Worm (Caenorhabditis elegans) whole organism, young adult: ENCODE data around the gene vab-1.

ENCODE experiments used
- Y95B8A.8 ChIP-seq: fragments of 200-800 bp; sonication (Bioruptor generic); IDR thresholded peaks from 2 replicates; pipeline ENCODE4 v1.3.6; 2022; ENCODE audit warnings: missing genetic modification reagents, missing genetic modification characterization, missing compliant biosample characterization
- athp-1 ChIP-seq: sonication (generic microtip); optimal IDR thresholded peaks from 2 replicates; lab custom pipeline; 2017; ENCODE audit warnings: mild to moderate bottlenecking, missing genetic modification characterization, missing compliant biosample characterization
- attf-3 ChIP-seq: fragments of 200-800 bp; sonication (Bioruptor generic); conservative IDR thresholded peaks from 2 replicates; pipeline ENCODE4 v1.3.6; 2022; ENCODE audit warnings: missing genetic modification reagents, missing genetic modification characterization, missing compliant biosample characterization
- attf-5 ChIP-seq: fragments of 200-800 bp; sonication (Bioruptor generic); optimal IDR thresholded peaks from 2 replicates; lab custom pipeline; 2018; ENCODE audit warnings: mild to moderate bottlenecking, missing genetic modification characterization, missing compliant biosample characterization
- ceh-79 ChIP-seq: sonication (generic microtip); optimal IDR thresholded peaks from 2 replicates; lab custom pipeline; 2017; ENCODE audit warnings: mild to moderate bottlenecking, missing genetic modification characterization, missing compliant biosample characterization
- fkh-3 ChIP-seq: sonication (generic microtip); optimal IDR thresholded peaks from 2 replicates; lab custom pipeline; 2016; ENCODE audit warnings: mild to moderate bottlenecking, missing genetic modification characterization, missing compliant biosample characterization
- hmg-1.2 ChIP-seq: fragments of 200-800 bp; sonication (Bioruptor generic); IDR thresholded peaks from 2 replicates; pipeline ENCODE4 v1.3.6; 2022; ENCODE audit warnings: missing genetic modification reagents, missing genetic modification characterization, missing compliant biosample characterization
- madf-8 ChIP-seq: fragments of 200-800 bp; sonication (Bioruptor generic); conservative IDR thresholded peaks from 2 replicates; pipeline ENCODE4 v1.3.6; 2022; ENCODE audit warnings: missing genetic modification reagents, missing genetic modification characterization, missing compliant biosample characterization
- mel-28 ChIP-seq: sonication (generic microtip); optimal IDR thresholded peaks from 2 replicates; lab custom pipeline; 2016; ENCODE audit warnings: borderline replicate concordance, mild to moderate bottlenecking, missing genetic modification characterization, missing compliant biosample characterization
- unc-62 ChIP-seq: fragments of 150-350 bp; optimal IDR thresholded peaks from 2 replicates; lab custom pipeline; 2014; ENCODE audit warnings: missing biosample characterization, missing genetic modification reagents, missing genetic modification characterization
- ztf-25 ChIP-seq: fragments of 200-800 bp; sonication (Bioruptor generic); IDR thresholded peaks from 2 replicates; pipeline ENCODE4 v1.3.6; 2022; ENCODE audit warnings: missing genetic modification reagents, missing genetic modification characterization, missing compliant biosample characterization
- ztf-26 ChIP-seq: sonication (generic microtip); optimal IDR thresholded peaks from 2 replicates; lab custom pipeline; 2017; ENCODE audit warnings: missing genetic modification characterization, missing compliant biosample characterization

- TF ChIP-seq attf-3 (GFP tag; lab: Robert Waterston, UW) = no peak
- TF ChIP-seq Y95B8A.8 (GFP tag; lab: Robert Waterston, UW) = no peak
- TF ChIP-seq mel-28 = no peak
- no peak for TF ChIP-seq unc-62 (GFP tag; lab: Kevin White, UChicago)
- TF ChIP-seq attf-5 = no peak
- no peak for TF ChIP-seq madf-8 (GFP tag; lab: Robert Waterston, UW)
- TF ChIP-seq ceh-79 = no peak
- no peak for TF ChIP-seq athp-1 (tag; lab: Kevin White, UChicago)
- no peak for TF ChIP-seq fkh-3 (tag; lab: Kevin White, UChicago)
- TF ChIP-seq ztf-26 = no peak
- TF ChIP-seq hmg-1.2 (GFP tag; lab: Robert Waterston, UW) = no peak
- TF ChIP-seq ztf-25 (GFP tag; lab: Robert Waterston, UW) = no peak
Measured at ce11 chrII:4571868-4572267, at the start of gene vab-1.
